Worm (Caenorhabditis elegans) whole organism, L4/young adult: Measurements from ENCODE around the gene T10G3.1.

Source experiments
- W03F9.2 ChIP-seq: fragments of 150-350 bp; optimal IDR thresholded peaks from 2 replicates; lab custom pipeline; 2014; ENCODE audit warnings: missing biosample characterization, missing genetic modification characterization
- him-1 ChIP-seq: sonication (generic microtip); optimal IDR thresholded peaks from 2 replicates; lab custom pipeline; 2016; ENCODE audit warnings: missing genotype, missing genetic modification reagents, missing genetic modification characterization, missing compliant biosample characterization

DNA sequence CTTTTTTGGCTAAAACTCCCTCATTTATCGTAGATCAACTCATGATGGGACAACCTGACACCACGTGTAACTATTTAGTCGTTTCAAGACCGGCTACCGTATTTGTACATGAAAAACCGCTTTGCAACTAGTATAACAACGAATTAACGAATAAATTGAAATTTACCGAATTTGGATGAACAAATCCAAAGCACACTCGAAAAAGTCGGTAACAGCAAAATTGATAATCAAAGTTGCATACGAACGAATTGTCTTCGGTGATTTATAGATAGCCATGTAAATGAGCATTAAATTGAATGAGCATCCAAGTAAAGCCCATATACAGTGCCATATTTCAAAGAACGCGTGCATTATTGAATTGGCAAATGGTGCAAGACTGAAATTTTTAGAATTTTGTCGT, 41.1 kb downstream of the T10G3.1 start, which contains the start of gene srd-17:
- TF ChIP-seq him-1 (no peak), W03F9.2 (tag; lab: Kevin White, UChicago) (no peak)
